Worm (Caenorhabditis elegans) whole organism, L3 larva: Measurements from ENCODE around the gene Y73F8A.36.

Source experiments
- ZK546.5 ChIP-seq: sonication (generic microtip); optimal IDR thresholded peaks from 2 replicates; lab custom pipeline; 2017; ENCODE audit warnings: missing biosample characterization, missing genetic modification characterization
- aly-2 ChIP-seq: fragments of 150-350 bp; optimal IDR thresholded peaks from 2 replicates; lab custom pipeline; 2014; ENCODE audit warnings: missing biosample characterization, missing genetic modification characterization
- ama-1 ChIP-seq: fragments of 150-350 bp; optimal IDR thresholded peaks from 2 replicates; lab custom pipeline; 2018
- ceh-28 ChIP-seq: fragments of 150-350 bp; optimal IDR thresholded peaks from 2 replicates; lab custom pipeline; 2014; ENCODE audit warnings: missing biosample characterization, missing genetic modification reagents, missing genetic modification characterization
- ceh-82 ChIP-seq: fragments of 150-350 bp; optimal IDR thresholded peaks from 2 replicates; lab custom pipeline; 2014; ENCODE audit warnings: missing biosample characterization, missing genetic modification characterization
- ceh-9 ChIP-seq: sonication (generic microtip); optimal IDR thresholded peaks from 2 replicates; lab custom pipeline; 2018; ENCODE audit warnings: missing biosample characterization, missing genetic modification characterization
- elt-1 ChIP-seq: fragments of 150-350 bp; optimal IDR thresholded peaks from 2 replicates; lab custom pipeline; 2014; ENCODE audit warnings: missing biosample characterization, missing genetic modification characterization
- elt-3 ChIP-seq, 3 experiments: fragments of 150-350 bp in 1 of 3; sonication (generic microtip) in 2 of 3; optimal IDR thresholded peaks; 2 replicates in 2 of 3; 4 replicates in 1 of 3; lab custom pipeline; 2014 to 2017; ENCODE audit warnings: missing biosample characterization in 3 of 3, missing genetic modification characterization in 3 of 3
- eor-1 ChIP-seq, 2 experiments: fragments of 150-350 bp; optimal IDR thresholded peaks; 2 replicates each; lab custom pipeline; 2014 to 2018; ENCODE audit warnings: missing biosample characterization in 2 of 2, missing genetic modification characterization in 2 of 2
- fkh-2 ChIP-seq: fragments of 150-350 bp; optimal IDR thresholded peaks from 2 replicates; lab custom pipeline; 2014; ENCODE audit warnings: missing biosample characterization, missing genetic modification reagents, missing genetic modification characterization
- fos-1 ChIP-seq: fragments of 150-350 bp; optimal IDR thresholded peaks from 2 replicates; lab custom pipeline; 2014; ENCODE audit warnings: missing biosample characterization, missing genetic modification characterization
- hmg-11 ChIP-seq: sonication (generic microtip); optimal IDR thresholded peaks from 2 replicates; lab custom pipeline; 2016; ENCODE audit warnings: missing genetic modification characterization, missing compliant biosample characterization
- jun-1 ChIP-seq: fragments of 150-350 bp; optimal IDR thresholded peaks from 2 replicates; lab custom pipeline; 2014; ENCODE audit warnings: missing biosample characterization, missing genetic modification reagents, missing genetic modification characterization
- lin-39 ChIP-seq: fragments of 150-350 bp; optimal IDR thresholded peaks from 2 replicates; lab custom pipeline; 2018; ENCODE audit warnings: missing biosample characterization, missing genetic modification reagents, missing genetic modification characterization
- lsy-12 ChIP-seq: sonication (generic microtip); optimal IDR thresholded peaks from 2 replicates; lab custom pipeline; 2016; ENCODE audit warnings: mild to moderate bottlenecking, missing genetic modification characterization, missing compliant biosample characterization
- mml-1 ChIP-seq: fragments of 150-350 bp; sonication (generic microtip); optimal IDR thresholded peaks from 3 replicates; lab custom pipeline; 2014; ENCODE audit warnings: missing biosample characterization, missing genetic modification characterization
- nfya-1 ChIP-seq: sonication (generic microtip); optimal IDR thresholded peaks from 2 replicates; lab custom pipeline; 2017; ENCODE audit warnings: missing genetic modification characterization, mild to moderate bottlenecking, missing compliant biosample characterization, antibody characterized with exemption, moderate library complexity; ENCODE audit not compliant: insufficient read depth
- nhr-11 ChIP-seq: fragments of 150-350 bp; optimal IDR thresholded peaks from 2 replicates; lab custom pipeline; 2014; ENCODE audit warnings: missing biosample characterization, missing genetic modification characterization
- nhr-12 ChIP-seq: fragments of 150-350 bp; optimal IDR thresholded peaks from 2 replicates; lab custom pipeline; 2014; ENCODE audit warnings: missing biosample characterization, missing genetic modification characterization
- nhr-23 ChIP-seq: fragments of 150-350 bp; optimal IDR thresholded peaks from 2 replicates; lab custom pipeline; 2014; ENCODE audit warnings: missing biosample characterization, missing genetic modification reagents, missing genetic modification characterization
- nhr-237 ChIP-seq: fragments of 150-350 bp; optimal IDR thresholded peaks from 2 replicates; lab custom pipeline; 2014; ENCODE audit warnings: missing biosample characterization, missing genetic modification characterization
- nhr-25 ChIP-seq: sonication (generic microtip); optimal IDR thresholded peaks from 2 replicates; lab custom pipeline; 2017; ENCODE audit warnings: missing biosample characterization, missing genetic modification characterization
- nhr-28 ChIP-seq: fragments of 150-350 bp; optimal IDR thresholded peaks from 2 replicates; lab custom pipeline; 2014; ENCODE audit warnings: missing biosample characterization, missing genetic modification characterization
- nhr-67 ChIP-seq: fragments of 150-350 bp; optimal IDR thresholded peaks from 2 replicates; lab custom pipeline; 2014; ENCODE audit warnings: missing biosample characterization, missing genetic modification characterization
- nhr-76 ChIP-seq: fragments of 150-350 bp; sonication (generic microtip); optimal IDR thresholded peaks from 5 replicates; lab custom pipeline; 2014; ENCODE audit warnings: missing biosample characterization, missing genetic modification characterization
- nhr-77 ChIP-seq: fragments of 150-350 bp; optimal IDR thresholded peaks from 2 replicates; lab custom pipeline; 2014; ENCODE audit warnings: missing biosample characterization, missing genetic modification characterization
- pqm-1 ChIP-seq: fragments of 150-350 bp; optimal IDR thresholded peaks from 2 replicates; lab custom pipeline; 2017; ENCODE audit warnings: missing biosample characterization, missing genetic modification characterization, inconsistent platforms
- sea-2 ChIP-seq: fragments of 150-350 bp; sonication (generic microtip); optimal IDR thresholded peaks from 4 replicates; lab custom pipeline; 2014; ENCODE audit warnings: missing biosample characterization, missing genetic modification reagents, missing genetic modification characterization
- skn-1 ChIP-seq: fragments of 150-350 bp; optimal IDR thresholded peaks from 2 replicates; lab custom pipeline; 2014; ENCODE audit warnings: missing biosample characterization, missing genetic modification characterization
- snpc-4 ChIP-seq: fragments of 150-350 bp; optimal IDR thresholded peaks from 2 replicates; lab custom pipeline; 2014; ENCODE audit warnings: missing biosample characterization, missing genetic modification characterization
- unc-39 ChIP-seq: sonication (generic microtip); optimal IDR thresholded peaks from 4 replicates; lab custom pipeline; 2017; ENCODE audit warnings: missing biosample characterization, missing genetic modification characterization
- unc-62 ChIP-seq: fragments of 150-350 bp; sonication (generic microtip); optimal IDR thresholded peaks from 4 replicates; lab custom pipeline; 2014; ENCODE audit warnings: missing biosample characterization, missing genetic modification reagents, missing genetic modification characterization
- zag-1 ChIP-seq: fragments of 150-350 bp; optimal IDR thresholded peaks from 2 replicates; lab custom pipeline; 2014; ENCODE audit warnings: missing biosample characterization, missing genetic modification characterization
- ztf-4 ChIP-seq: fragments of 150-350 bp; optimal IDR thresholded peaks from 2 replicates; lab custom pipeline; 2014; ENCODE audit warnings: missing biosample characterization, missing genetic modification characterization

Gene Y73F8A.36

DNA sequence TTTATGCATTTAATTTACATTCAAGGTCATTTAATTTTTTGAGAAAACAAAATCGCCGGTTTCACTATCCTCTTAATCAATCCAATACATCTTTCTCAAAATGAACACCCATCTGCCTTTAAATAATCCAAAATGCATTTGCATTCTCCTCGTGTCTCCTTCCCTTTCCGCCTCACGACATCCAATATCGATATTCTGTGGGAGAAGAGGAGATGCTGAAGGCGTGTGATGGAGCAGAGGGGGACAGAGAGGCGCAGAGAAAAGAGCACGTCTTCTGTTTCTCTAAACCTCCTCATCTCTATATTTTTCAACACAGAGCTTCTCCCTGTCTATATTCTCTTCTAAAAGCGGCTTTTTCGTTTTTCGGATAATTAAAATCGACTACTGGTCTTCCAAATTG is 13.8 kb downstream of the Y73F8A.36 start, which contains the start of gene Y73F8A.5 (continued):
- TF ChIP-seq lsy-12 (no peak), snpc-4 (tag; lab: Kevin White, UChicago) (no peak), ama-1 (lab: Kevin White, UChicago) (no peak), nhr-237 (tag; lab: Kevin White, UChicago) (no peak), ztf-4 (tag; lab: Kevin White, UChicago) (no peak), pqm-1 (tag; lab: Kevin White, UChicago) (no peak), nhr-28 (tag; lab: Kevin White, UChicago) (no peak), eor-1 (tag; optimal IDR thresholded peaks at IDR 0.05; lab: Kevin White, UChicago) (no peak), nhr-77 (tag; lab: Kevin White, UChicago) (no peak), unc-39 (no peak), zag-1 (no peak), sea-2 (GFP tag; lab: Kevin White, UChicago) (no peak)

DNA sequence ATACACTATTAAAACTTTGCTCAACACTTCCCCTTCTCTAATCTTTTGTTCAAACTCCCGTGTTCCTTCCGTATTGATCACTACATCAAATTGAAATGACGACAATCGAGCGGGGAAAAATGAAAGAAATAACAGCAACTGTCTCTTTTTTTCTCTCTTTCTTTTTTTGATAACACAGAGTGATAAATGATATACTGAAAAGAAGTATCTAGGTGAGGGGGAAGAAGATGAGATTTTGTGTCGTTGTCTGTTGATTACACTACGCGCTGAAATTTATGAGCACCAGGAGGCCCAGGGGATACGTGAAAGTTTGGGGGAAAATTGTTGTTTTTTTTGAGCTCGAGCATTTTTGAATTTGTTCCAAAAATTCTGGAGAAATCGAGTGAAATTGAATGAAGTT is 28.3 kb downstream of the Y73F8A.36 start:
- TF ChIP-seq nhr-28 (tag; lab: Kevin White, UChicago) (no peak), nhr-12 (tag; lab: Kevin White, UChicago) (no peak), nhr-11 (tag; lab: Kevin White, UChicago) (peak; percentile 7), hmg-11 (tag; lab: Kevin White, UChicago) (no peak), lin-39 (tag; lab: Kevin White, UChicago) (peak; percentile 16), fkh-2 (tag; lab: Kevin White, UChicago) (no peak), nfya-1 (tag; lab: Kevin White, UChicago) (peak; percentile 20), ceh-82 (tag; lab: Kevin White, UChicago) (no peak), unc-39 (no peak), nhr-77 (tag; lab: Kevin White, UChicago) (no peak)
- TF ChIP-seq, all 47 proteins: peak for 3

DNA sequence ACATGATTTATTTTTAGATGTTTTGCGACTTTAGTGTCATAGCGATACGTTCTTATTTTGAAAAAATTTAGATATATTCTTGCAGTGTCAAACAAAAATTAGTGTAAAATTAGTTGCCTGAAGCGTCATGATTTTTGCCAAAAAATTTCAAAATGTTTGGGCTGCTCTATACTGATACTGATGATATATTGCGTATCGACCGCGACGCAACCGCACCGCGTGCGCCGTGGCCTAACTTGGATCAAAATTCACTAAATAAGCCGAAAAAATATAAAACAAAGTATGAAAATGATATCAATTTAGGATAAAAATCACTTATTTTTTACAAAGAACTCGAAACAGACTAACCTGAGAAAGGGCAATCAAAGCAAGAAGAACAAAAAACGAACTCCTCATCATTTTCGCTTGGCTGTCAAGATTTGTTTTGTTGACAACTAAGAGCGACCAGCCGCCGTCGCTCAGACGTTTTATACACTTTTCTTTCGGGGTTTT is 29.7 kb downstream of the Y73F8A.36 start, which contains the start of gene ccg-1:
Gene ccg-1 (minus strand): TSS at position 442 of the 492 bp plus-strand sequence.
- TF ChIP-seq nhr-67 (tag; lab: Kevin White, UChicago) (no peak), fos-1 (tag; lab: Kevin White, UChicago) (no peak), mml-1 (no peak), ceh-9 (no peak), ZK546.5 (tag; lab: Kevin White, UChicago) (no peak), unc-39 (no peak), nhr-76 (tag; lab: Kevin White, UChicago) (no peak), nhr-25 (tag; lab: Kevin White, UChicago) (no peak), nhr-28 (tag; lab: Kevin White, UChicago) (no peak), jun-1 (tag; lab: Kevin White, UChicago) (no peak), sea-2 (GFP tag; lab: Kevin White, UChicago) (no peak)

DNA sequence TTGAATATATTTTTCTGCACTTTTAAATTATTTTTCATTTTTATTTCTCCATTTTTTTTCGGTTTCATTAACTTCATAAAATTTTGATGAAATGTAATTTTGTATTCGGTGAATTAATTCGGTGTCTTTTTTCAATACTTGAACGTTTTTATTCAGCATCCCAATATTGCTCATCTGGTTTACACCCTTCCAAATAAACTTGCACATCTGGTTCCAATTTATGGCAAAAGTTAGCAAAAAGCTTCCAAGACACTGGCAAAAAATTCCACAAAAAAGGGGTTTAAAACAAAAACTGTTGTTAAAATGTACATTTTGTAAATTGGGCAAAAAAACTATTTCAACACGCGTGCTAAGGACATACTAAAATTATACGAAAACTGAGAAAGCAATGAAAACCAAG is 34.5 kb downstream of the Y73F8A.36 start:
- TF ChIP-seq nhr-237 (tag; lab: Kevin White, UChicago) (no peak), snpc-4 (tag; lab: Kevin White, UChicago) (no peak), unc-62 (GFP tag; lab: Kevin White, UChicago) (no peak), nhr-25 (tag; lab: Kevin White, UChicago) (no peak), fkh-2 (tag; lab: Kevin White, UChicago) (no peak), nhr-23 (tag; lab: Kevin White, UChicago) (no peak), ZK546.5 (tag; lab: Kevin White, UChicago) (no peak), elt-3 (tag; optimal IDR thresholded peaks at IDR 0.05; lab: Kevin White, UChicago) (no peak), hmg-11 (tag; lab: Kevin White, UChicago) (no peak), pqm-1 (tag; lab: Kevin White, UChicago) (no peak), elt-1 (tag; lab: Kevin White, UChicago) (no peak), skn-1 (no peak), aly-2 (tag; lab: Kevin White, UChicago) (no peak)

DNA sequence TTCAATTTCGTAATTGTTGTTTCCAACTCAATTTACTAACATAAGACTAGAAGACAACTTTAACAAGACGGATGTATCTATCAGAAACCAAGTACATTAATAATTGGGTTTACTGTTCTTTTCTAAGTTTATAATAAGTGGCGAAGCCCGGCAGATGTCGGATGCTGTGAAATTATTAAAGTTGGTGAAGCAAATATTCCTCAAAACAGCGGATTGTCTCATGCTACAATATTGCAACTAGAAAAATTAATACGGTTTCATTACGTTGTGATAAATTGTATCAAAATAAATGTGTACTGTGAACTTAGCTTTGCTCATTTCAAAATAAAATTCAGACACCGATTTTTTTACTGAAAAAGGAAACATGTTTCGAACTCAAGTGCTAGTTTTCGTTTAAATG is 37.9 kb downstream of the Y73F8A.36 start:
- TF ChIP-seq eor-1 (tag; optimal IDR thresholded peaks at IDR 0.05; lab: Kevin White, UChicago) (no peak), ceh-28 (tag; lab: Kevin White, UChicago) (no peak), nhr-25 (tag; lab: Kevin White, UChicago) (no peak)
